Fruit fly (Drosophila melanogaster) whole organism, embryonic: ENCODE data around the gene CG4497.
A peak's percentile ranks its signal among the peaks of the same experiment; 100 is the strongest.

ENCODE experiments used
- Aef1 ChIP-seq: fragments of 200-800 bp; sonication (Bioruptor generic); IDR thresholded peaks from 3 replicates; pipeline ENCODE4 v1.3.6; 2022; ENCODE audit warnings: missing biosample characterization, missing genetic modification characterization
- Asciz ChIP-seq: fragments of 200-800 bp; sonication (Bioruptor generic); optimal IDR thresholded peaks from 2 replicates; lab custom pipeline; 2017; ENCODE audit warnings: missing biosample characterization, mild to moderate bottlenecking, missing genetic modification characterization, missing genetic modification reagents
- BtbVII ChIP-seq: fragments of 200-800 bp; sonication (Bioruptor generic); optimal IDR thresholded peaks from 3 replicates; lab custom pipeline; 2017; ENCODE audit warnings: missing biosample characterization, mild to moderate bottlenecking, missing genetic modification characterization
- CG10147 ChIP-seq: fragments of 200-800 bp; sonication (Bioruptor generic); optimal IDR thresholded peaks from 2 replicates; lab custom pipeline; 2019; ENCODE audit warnings: missing biosample characterization, mild to moderate bottlenecking, missing genetic modification characterization, moderate library complexity
- CG10274 ChIP-seq: fragments of 200-800 bp; sonication (Bioruptor generic); optimal IDR thresholded peaks from 3 replicates; lab custom pipeline; 2017; ENCODE audit warnings: missing biosample characterization, mild to moderate bottlenecking, missing genetic modification characterization
- CG11247 ChIP-seq: fragments of 200-800 bp; sonication (Bioruptor generic); IDR thresholded peaks from 2 replicates; pipeline ENCODE4 v1.3.6; 2022; ENCODE audit warnings: missing biosample characterization, missing genetic modification characterization
- CG12391 ChIP-seq: fragments of 200-800 bp; sonication (Bioruptor generic); optimal IDR thresholded peaks from 3 replicates; lab custom pipeline; 2018; ENCODE audit warnings: missing biosample characterization, mild to moderate bottlenecking, missing genetic modification characterization, moderate library complexity
- CG13287 ChIP-seq: fragments of 200-800 bp; sonication (Bioruptor generic); IDR thresholded peaks from 2 replicates; pipeline ENCODE4 v1.3.6; 2022; ENCODE audit warnings: missing biosample characterization, missing genetic modification characterization; ENCODE audit not compliant: partially characterized antibody
- CG13775 ChIP-seq: fragments of 200-800 bp; sonication (Bioruptor generic); optimal IDR thresholded peaks from 3 replicates; lab custom pipeline; 2017; ENCODE audit warnings: missing biosample characterization, mild to moderate bottlenecking, missing genetic modification characterization
- CG17568 ChIP-seq: fragments of 200-800 bp; sonication (Bioruptor generic); optimal IDR thresholded peaks from 2 replicates; lab custom pipeline; 2018; ENCODE audit warnings: missing biosample characterization, mild to moderate bottlenecking, missing genetic modification characterization, moderate library complexity
- CG1832 ChIP-seq: fragments of 200-800 bp; sonication (Bioruptor generic); optimal IDR thresholded peaks from 2 replicates; lab custom pipeline; 2017; ENCODE audit warnings: missing biosample characterization, mild to moderate bottlenecking, missing genetic modification characterization, inconsistent platforms
- CG32767 ChIP-seq: fragments of 200-800 bp; sonication (Bioruptor generic); IDR thresholded peaks from 2 replicates; pipeline ENCODE4 v1.3.6; 2022; ENCODE audit warnings: missing biosample characterization, missing genetic modification characterization
- CG5245 ChIP-seq: fragments of 200-800 bp; sonication (Bioruptor generic); optimal IDR thresholded peaks from 3 replicates; lab custom pipeline; 2016; ENCODE audit warnings: missing biosample characterization, missing genetic modification characterization
- CG6813 ChIP-seq: fragments of 200-800 bp; sonication (Bioruptor generic); optimal IDR thresholded peaks from 2 replicates; lab custom pipeline; 2017; ENCODE audit warnings: missing biosample characterization, missing genetic modification characterization, mild to moderate bottlenecking, moderate library complexity, missing genetic modification reagents
- CG7839 ChIP-seq: fragments of 200-800 bp; sonication (Bioruptor generic); optimal IDR thresholded peaks from 3 replicates; lab custom pipeline; 2018; ENCODE audit warnings: missing biosample characterization, mild to moderate bottlenecking, missing genetic modification characterization, moderate library complexity
- CG9727 ChIP-seq: fragments of 200-800 bp; sonication (Bioruptor generic); optimal IDR thresholded peaks from 3 replicates; lab custom pipeline; 2017; ENCODE audit warnings: missing biosample characterization, mild to moderate bottlenecking, missing genetic modification characterization
- Dip2 ChIP-seq: fragments of 200-800 bp; sonication (Bioruptor generic); IDR thresholded peaks from 2 replicates; pipeline ENCODE4 v1.3.6; 2022; ENCODE audit warnings: missing biosample characterization, missing genetic modification characterization
- Dll ChIP-seq: fragments of 200-800 bp; sonication (Bioruptor generic); IDR thresholded peaks from 4 replicates; pipeline ENCODE4 v1.3.6; 2022; ENCODE audit warnings: missing biosample characterization, missing genetic modification characterization; ENCODE audit not compliant: partially characterized antibody
- E2f2 ChIP-seq: fragments of 200-800 bp; sonication (Bioruptor generic); IDR thresholded peaks from 2 replicates; pipeline ENCODE4 v1.3.6; 2022; ENCODE audit warnings: missing biosample characterization, missing genetic modification characterization
- Ets65A ChIP-seq: fragments of 200-800 bp; sonication (Bioruptor generic); peaks from one replicate; lab custom pipeline; 2016; ENCODE audit warnings: missing biosample characterization, missing genetic modification characterization
- Hsf ChIP-seq: fragments of 200-800 bp; sonication (Bioruptor generic); optimal IDR thresholded peaks from 3 replicates; lab custom pipeline; 2016; ENCODE audit warnings: missing biosample characterization, missing genetic modification characterization
- Kr ChIP-seq: fragments of 200-800 bp; sonication (Bioruptor generic); optimal IDR thresholded peaks from 2 replicates; lab custom pipeline; 2017; ENCODE audit warnings: missing biosample characterization, mild to moderate bottlenecking, missing genetic modification characterization
- MBD-R2 ChIP-seq: fragments of 200-800 bp; sonication (Bioruptor generic); IDR thresholded peaks from 2 replicates; pipeline ENCODE4 v1.3.6; 2022; ENCODE audit warnings: missing biosample characterization, missing genetic modification characterization
- Max ChIP-seq: fragments of 200-800 bp; sonication (Bioruptor generic); optimal IDR thresholded peaks from 2 replicates; lab custom pipeline; 2016; ENCODE audit warnings: missing biosample characterization, mild to moderate bottlenecking, missing genetic modification characterization
- Med ChIP-seq: fragments of 200-800 bp; sonication (Bioruptor generic); peaks from one replicate; lab custom pipeline; 2016; ENCODE audit warnings: missing biosample characterization, missing genetic modification characterization, mild to moderate bottlenecking, inconsistent platforms, moderate library complexity
- Oaz ChIP-seq: fragments of 200-800 bp; sonication (Bioruptor generic); IDR thresholded peaks from 2 replicates; pipeline ENCODE4 v1.3.6; 2022; ENCODE audit warnings: missing biosample characterization, missing genetic modification characterization
- amos ChIP-seq: fragments of 200-800 bp; sonication (Bioruptor generic); IDR thresholded peaks from 2 replicates; pipeline ENCODE4 v1.3.6; 2022; ENCODE audit warnings: missing biosample characterization, missing genetic modification characterization; ENCODE audit not compliant: partially characterized antibody
- btn ChIP-seq: fragments of 200-800 bp; sonication (Bioruptor generic); optimal IDR thresholded peaks from 2 replicates; lab custom pipeline; 2016; ENCODE audit warnings: missing biosample characterization, missing genetic modification characterization
- cg ChIP-seq: fragments of 200-800 bp; sonication (Bioruptor generic); optimal IDR thresholded peaks from 3 replicates; lab custom pipeline; 2019; ENCODE audit warnings: missing biosample characterization, mild to moderate bottlenecking, missing genetic modification characterization, moderate library complexity
- chif ChIP-seq, 2 experiments: fragments of 200-800 bp; sonication (Bioruptor generic); optimal IDR thresholded peaks; 3 replicates each; lab custom pipeline; 2016; ENCODE audit warnings: missing biosample characterization in 2 of 2, missing genetic modification characterization in 2 of 2
- disco-r ChIP-seq: fragments of 200-800 bp; sonication (Bioruptor generic); optimal IDR thresholded peaks from 2 replicates; lab custom pipeline; 2016; ENCODE audit warnings: missing biosample characterization, missing genetic modification characterization
- eve ChIP-seq, 2 experiments: fragments of >200 bp; optimal IDR thresholded peaks; 2 replicates each; lab custom pipeline; 2017; ENCODE audit warnings: missing biosample characterization in 2 of 2, missing genetic modification characterization in 2 of 2
- fd3F ChIP-seq: fragments of 200-800 bp; sonication (Bioruptor generic); optimal IDR thresholded peaks from 2 replicates; lab custom pipeline; 2018; ENCODE audit warnings: missing biosample characterization, mild to moderate bottlenecking, missing genetic modification characterization, moderate library complexity
- fd64A ChIP-seq: fragments of 200-800 bp; sonication (Bioruptor generic); optimal IDR thresholded peaks from 3 replicates; lab custom pipeline; 2018; ENCODE audit warnings: missing biosample characterization, mild to moderate bottlenecking, missing genetic modification characterization
- fu2 ChIP-seq: fragments of 200-800 bp; sonication (Bioruptor generic); optimal IDR thresholded peaks from 2 replicates; lab custom pipeline; 2016; ENCODE audit warnings: missing biosample characterization, missing genetic modification characterization
- grn ChIP-seq: fragments of 200-800 bp; sonication (Bioruptor generic); optimal IDR thresholded peaks from 3 replicates; lab custom pipeline; 2017; ENCODE audit warnings: missing biosample characterization, missing genetic modification characterization
- gsb-n ChIP-seq: fragments of 200-800 bp; sonication (Bioruptor generic); optimal IDR thresholded peaks from 3 replicates; lab custom pipeline; 2018; ENCODE audit warnings: missing biosample characterization, mild to moderate bottlenecking, missing genetic modification characterization
- hkb ChIP-seq, 2 experiments: fragments of 200-800 bp in 1 of 2; fragments of >200 bp in 1 of 2; sonication (Bioruptor generic) in 1 of 2; IDR thresholded peaks in 1 of 2; optimal IDR thresholded peaks in 1 of 2; 2 replicates each; pipeline versions ENCODE4 v1.3.6 to Lab custom; 2017 to 2022; ENCODE audit warnings: missing biosample characterization in 1 of 2, missing genetic modification characterization in 1 of 2
- ind ChIP-seq: fragments of 200-800 bp; sonication (Bioruptor generic); optimal IDR thresholded peaks from 3 replicates; lab custom pipeline; 2016; ENCODE audit warnings: missing biosample characterization, missing genetic modification characterization
- jumu ChIP-seq: fragments of 200-800 bp; sonication (Bioruptor generic); optimal IDR thresholded peaks from 3 replicates; lab custom pipeline; 2016; ENCODE audit warnings: missing biosample characterization, missing genetic modification characterization
- kah ChIP-seq: fragments of 200-800 bp; sonication (Bioruptor generic); optimal IDR thresholded peaks from 2 replicates; lab custom pipeline; 2018; ENCODE audit warnings: missing biosample characterization, mild to moderate bottlenecking, missing genetic modification characterization
- maf-S ChIP-seq: fragments of 200-800 bp; sonication (Bioruptor generic); optimal IDR thresholded peaks from 2 replicates; lab custom pipeline; 2016; ENCODE audit warnings: missing biosample characterization, missing genetic modification characterization
- mld ChIP-seq: fragments of 200-800 bp; sonication (Bioruptor generic); IDR thresholded peaks from 3 replicates; pipeline ENCODE4 v1.3.6; 2022; ENCODE audit warnings: missing biosample characterization, missing genetic modification characterization; ENCODE audit not compliant: partially characterized antibody
- nerfin-2 ChIP-seq: fragments of 200-800 bp; sonication (Bioruptor generic); IDR thresholded peaks from 2 replicates; pipeline ENCODE4 v1.3.6; 2022; ENCODE audit warnings: missing biosample characterization, missing genetic modification characterization; ENCODE audit not compliant: partially characterized antibody
- onecut ChIP-seq: fragments of 200-800 bp; sonication (Bioruptor generic); IDR thresholded peaks from 2 replicates; pipeline ENCODE4 v1.3.6; 2022; ENCODE audit warnings: missing biosample characterization, missing genetic modification characterization
- pfk ChIP-seq: fragments of 200-800 bp; sonication (Bioruptor generic); optimal IDR thresholded peaks from 2 replicates; lab custom pipeline; 2018; ENCODE audit warnings: missing biosample characterization, mild to moderate bottlenecking, missing genetic modification characterization, moderate library complexity
- pzg ChIP-seq: fragments of 200-800 bp; sonication (Bioruptor generic); optimal IDR thresholded peaks from 3 replicates; lab custom pipeline; 2018; ENCODE audit warnings: missing biosample characterization, mild to moderate bottlenecking, missing genetic modification characterization, moderate library complexity
- tin ChIP-seq: fragments of 200-800 bp; sonication (Bioruptor generic); optimal IDR thresholded peaks from 3 replicates; lab custom pipeline; 2016; ENCODE audit warnings: missing biosample characterization, missing genetic modification characterization
- twi ChIP-seq: fragments of 200-800 bp; optimal IDR thresholded peaks from 2 replicates; lab custom pipeline; 2019; ENCODE audit warnings: missing biosample characterization, mild to moderate bottlenecking, missing genetic modification characterization, moderate library complexity
- vvl ChIP-seq: fragments of 200-800 bp; sonication (Bioruptor generic); IDR thresholded peaks from 2 replicates; pipeline ENCODE4 v1.3.6; 2022; ENCODE audit warnings: missing biosample characterization, missing genetic modification characterization

CG4497 gene

DNA sequence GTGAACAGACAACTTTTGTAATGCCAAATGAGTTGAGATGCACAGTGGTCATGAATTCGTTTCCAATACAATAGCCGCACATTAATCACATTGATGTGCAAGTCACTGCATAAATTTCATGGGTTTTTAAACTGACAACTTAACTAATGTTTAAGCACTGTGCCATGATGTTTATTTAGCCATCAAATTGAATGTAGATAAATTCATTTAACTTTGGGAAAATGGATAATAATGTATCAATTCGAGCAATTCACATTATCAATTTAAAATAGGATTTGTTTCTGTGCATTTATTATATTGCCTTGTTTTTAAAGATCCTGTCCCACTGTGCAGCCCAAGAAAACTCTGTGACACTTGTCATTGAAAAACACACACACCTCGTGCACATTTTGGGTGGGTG, 46.3 kb downstream of the CG4497 start (continued):
- TF ChIP-seq grn (GFP tag; lab: Kevin White, UChicago) (no peak), Hsf (GFP tag; lab: Kevin White, UChicago) (peak; percentile 79), pzg (GFP tag; lab: Kevin White, UChicago) (no peak), CG9727 (GFP tag; lab: Kevin White, UChicago) (peak; percentile 73), chif (GFP tag; optimal IDR thresholded peaks at IDR 0.05; lab: Kevin White, UChicago) (peak; percentile 72 to 83), CG6813 (GFP tag; lab: Kevin White, UChicago) (peak; percentile 59), Ets65A (GFP tag; lab: Kevin White, UChicago) (peak; percentile 89), nerfin-2 (GFP tag; lab: Robert Waterston, UW) (no peak), MBD-R2 (GFP tag; lab: Robert Waterston, UW) (no peak; the same call in 1 of the 2 replicates), Dll (GFP tag; lab: Robert Waterston, UW) (no peak), eve (GFP tag; optimal IDR thresholded peaks at IDR 0.05; lab: Kevin White, UChicago) (peak in 1 of 2 experiments; percentile 93), kah (peak; percentile 48), gsb-n (peak; percentile 74), Dip2 (GFP tag; lab: Robert Waterston, UW) (no peak; the same call in 1 of the 2 replicates), Oaz (GFP tag; lab: Robert Waterston, UW) (peak; percentile 56; the same call in 1 of the 2 replicates), Max (GFP tag; lab: Kevin White, UChicago) (peak; percentile 9), amos (no peak), BtbVII (GFP tag; lab: Kevin White, UChicago) (peak; percentile 52), CG10147 (GFP tag; lab: Kevin White, UChicago) (peak; percentile 52), pfk (GFP tag; lab: Kevin White, UChicago) (no peak), ind (GFP tag; lab: Kevin White, UChicago) (peak; percentile 62), maf-S (GFP tag; lab: Kevin White, UChicago) (peak; percentile 45), Asciz (GFP tag; lab: Kevin White, UChicago) (peak; percentile 78), Aef1 (GFP tag; lab: Robert Waterston, UW) (peak; percentile 53; the same call in 2 of the 3 replicates), fd64A (GFP tag; lab: Kevin White, UChicago) (peak; percentile 39), CG5245 (GFP tag; lab: Kevin White, UChicago) (peak; percentile 60), fd3F (GFP tag; lab: Kevin White, UChicago) (peak; percentile 47), mld (GFP tag; lab: Robert Waterston, UW) (no peak), CG7839 (tag; lab: Kevin White, UChicago) (peak; percentile 84), CG13775 (peak; percentile 43), fu2 (GFP tag; lab: Kevin White, UChicago) (peak; percentile 30), onecut (GFP tag; lab: Robert Waterston, UW) (peak; percentile 39), disco-r (GFP tag; lab: Kevin White, UChicago) (peak; percentile 57), Kr (GFP tag; lab: Kevin White, UChicago) (no peak), btn (GFP tag; lab: Kevin White, UChicago) (peak; percentile 69), jumu (GFP tag; lab: Kevin White, UChicago) (peak; percentile 72), E2f2 (GFP tag; lab: Robert Waterston, UW) (peak; percentile 46), cg (no peak), tin (GFP tag; lab: Kevin White, UChicago) (peak; percentile 60), CG1832 (GFP tag; lab: Kevin White, UChicago) (no peak), CG17568 (peak; percentile 25), CG12391 (tag; lab: Kevin White, UChicago) (peak; percentile 82), vvl (GFP tag; lab: Robert Waterston, UW) (peak; percentile 60), CG13287 (GFP tag; lab: Robert Waterston, UW) (no peak), hkb (optimal IDR thresholded peaks at IDR 0.05; lab: Kevin White, UChicago) (no peak), hkb (GFP tag; IDR thresholded peaks at IDR 0.05; lab: Robert Waterston, UW) (peak; percentile 82), Med (GFP tag; lab: Kevin White, UChicago) (peak; percentile 90), CG32767 (GFP tag; lab: Robert Waterston, UW) (peak; percentile 74), CG11247 (GFP tag; lab: Robert Waterston, UW) (peak; percentile 29; the same call in 1 of the 2 replicates), twi (peak; percentile 49), CG10274 (GFP tag; lab: Kevin White, UChicago) (peak; percentile 18)
